Fruit fly (Drosophila melanogaster) S2 (cell line): ENCODE results near the gene CG10853.

Source experiments
- CG8478 ChIP-seq: fragments of >200 bp; optimal IDR thresholded peaks from 2 replicates; lab custom pipeline; 2018
- CTCF ChIP-seq, 2 experiments: fragments of >200 bp; optimal IDR thresholded peaks; 2 replicates each; lab custom pipeline; 2018

DNA sequence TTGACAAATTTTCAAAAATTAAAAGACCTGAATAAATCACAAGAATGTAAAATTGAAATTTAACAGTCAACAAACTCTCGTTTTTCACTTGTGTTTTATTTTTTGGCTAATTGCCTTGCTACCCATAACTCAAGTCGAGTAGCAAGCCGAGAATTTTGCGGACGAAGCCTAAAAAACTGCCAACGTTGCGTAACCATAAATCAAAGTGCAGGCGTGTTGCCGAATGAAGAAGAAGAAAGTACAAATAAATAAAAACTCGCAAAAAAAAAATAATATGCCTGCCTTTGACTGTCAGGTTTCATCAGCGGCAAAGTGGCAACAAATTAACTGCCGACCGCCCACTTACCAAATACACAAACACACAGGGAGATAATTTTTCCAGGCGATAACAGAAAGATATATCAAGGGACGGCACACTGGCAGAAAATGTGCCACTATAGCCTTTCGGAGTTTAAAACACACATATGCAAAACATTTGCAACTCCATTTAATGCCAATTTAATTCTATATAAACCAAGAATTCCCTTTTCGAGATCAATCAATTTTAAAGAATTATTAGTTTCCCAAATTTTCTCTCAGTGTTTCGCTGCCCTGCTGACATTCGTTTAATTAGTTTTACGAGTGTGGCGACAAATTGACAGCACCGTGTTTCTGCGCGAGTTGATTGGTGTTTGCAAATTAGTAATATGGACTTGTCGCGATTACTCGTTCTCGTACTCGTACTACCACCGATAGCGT is 19.3 kb upstream of the CG10853 start:
- TF ChIP-seq CG8478 (lab: Kevin White, UChicago) (no peak), CTCF (optimal IDR thresholded peaks at IDR 0.05; lab: Kevin White, UChicago) (no peak)
